Worm (Caenorhabditis elegans) whole organism, mixed stage, embryonic: Measurements from ENCODE around the gene Y116A8C.468.

Experiments
- bed-3 ChIP-seq: fragments of 200-800 bp; sonication (Bioruptor generic); optimal IDR thresholded peaks from 3 replicates; lab custom pipeline; 2018; ENCODE audit warnings: mild to moderate bottlenecking, missing genetic modification characterization, moderate library complexity, missing compliant biosample characterization
- ceh-43 ChIP-seq: fragments of 200-800 bp; sonication (Bioruptor generic); optimal IDR thresholded peaks from 2 replicates; lab custom pipeline; 2018; ENCODE audit warnings: mild to moderate bottlenecking, missing genetic modification characterization, moderate library complexity, missing compliant biosample characterization
- ces-1 ChIP-seq: fragments of 150-350 bp; optimal IDR thresholded peaks from 2 replicates; lab custom pipeline; 2014; ENCODE audit warnings: missing biosample characterization, missing genetic modification reagents, missing genetic modification characterization
- cnd-1 ChIP-seq: fragments of 200-800 bp; sonication (Bioruptor generic); optimal IDR thresholded peaks from 2 replicates; lab custom pipeline; 2018; ENCODE audit warnings: mild to moderate bottlenecking, missing genetic modification characterization, missing compliant biosample characterization
- drap-1 ChIP-seq: fragments of 200-800 bp; sonication (Bioruptor generic); optimal IDR thresholded peaks from 3 replicates; lab custom pipeline; 2018; ENCODE audit warnings: mild to moderate bottlenecking, missing genetic modification characterization, missing compliant biosample characterization
- flh-1 ChIP-seq: fragments of 200-800 bp; sonication (Bioruptor generic); optimal IDR thresholded peaks from 2 replicates; lab custom pipeline; 2018; ENCODE audit warnings: mild to moderate bottlenecking, missing genetic modification characterization, moderate library complexity, missing compliant biosample characterization
- ham-2 ChIP-seq: fragments of 200-800 bp; sonication (Bioruptor generic); optimal IDR thresholded peaks from 2 replicates; lab custom pipeline; 2018; ENCODE audit warnings: mild to moderate bottlenecking, missing genetic modification characterization, missing compliant biosample characterization
- hlh-1 ChIP-seq: fragments of 150-350 bp; optimal IDR thresholded peaks from 2 replicates; lab custom pipeline; 2014; ENCODE audit warnings: missing biosample characterization, missing genetic modification reagents, missing genetic modification characterization
- lin-13 ChIP-seq: fragments of 150-350 bp; optimal IDR thresholded peaks from 2 replicates; lab custom pipeline; 2014; ENCODE audit warnings: missing biosample characterization, missing genetic modification characterization
- lin-32 ChIP-seq: fragments of 200-800 bp; sonication (Bioruptor generic); optimal IDR thresholded peaks from 2 replicates; lab custom pipeline; 2018; ENCODE audit warnings: mild to moderate bottlenecking, missing genetic modification characterization, missing compliant biosample characterization
- lsy-2 ChIP-seq: fragments of 150-350 bp; optimal IDR thresholded peaks from 2 replicates; lab custom pipeline; 2014; ENCODE audit warnings: missing biosample characterization, missing genetic modification characterization
- nhr-2 ChIP-seq: fragments of 150-350 bp; optimal IDR thresholded peaks from 2 replicates; lab custom pipeline; 2014; ENCODE audit warnings: missing biosample characterization, missing genetic modification characterization
- nhr-76 ChIP-seq: sonication (generic microtip); optimal IDR thresholded peaks from 2 replicates; lab custom pipeline; 2017; ENCODE audit warnings: missing biosample characterization, missing genetic modification characterization
- pha-4 ChIP-seq: fragments of 150-350 bp; optimal IDR thresholded peaks from 2 replicates; lab custom pipeline; 2018; ENCODE audit warnings: missing biosample characterization, missing genetic modification reagents, missing genetic modification characterization
- sptf-1 ChIP-seq: sonication (generic microtip); optimal IDR thresholded peaks from 2 replicates; lab custom pipeline; 2017; ENCODE audit warnings: mild to moderate bottlenecking, missing genetic modification characterization, moderate library complexity, missing compliant biosample characterization
- tbx-8 ChIP-seq: fragments of 200-800 bp; sonication (Bioruptor generic); optimal IDR thresholded peaks from 2 replicates; lab custom pipeline; 2018; ENCODE audit warnings: mild to moderate bottlenecking, missing genetic modification characterization, moderate library complexity, missing compliant biosample characterization
- unc-120 ChIP-seq: sonication (generic microtip); optimal IDR thresholded peaks from 2 replicates; lab custom pipeline; 2017; ENCODE audit warnings: missing genetic modification characterization, missing compliant biosample characterization; ENCODE audit not compliant: poor library complexity, severe bottlenecking
- unc-62 ChIP-seq: fragments of 150-350 bp; optimal IDR thresholded peaks from 2 replicates; lab custom pipeline; 2014; ENCODE audit warnings: missing biosample characterization, missing genetic modification reagents, missing genetic modification characterization
- zip-8 ChIP-seq: fragments of 150-350 bp; optimal IDR thresholded peaks from 2 replicates; lab custom pipeline; 2014; ENCODE audit warnings: missing biosample characterization, missing genetic modification characterization
- ztf-11 ChIP-seq: fragments of 150-350 bp; optimal IDR thresholded peaks from 2 replicates; lab custom pipeline; 2014; ENCODE audit warnings: missing biosample characterization, missing genetic modification characterization

Y116A8C.468 gene

ce11 chrIV:16962445-16962844 lies 44.3 kb downstream of the Y116A8C.468 start:
- no peak for TF ChIP-seq nhr-76 (tag; lab: Kevin White, UChicago)
- TF ChIP-seq unc-62, result no peak
- no peak for TF ChIP-seq pha-4
- no peak for TF ChIP-seq ztf-11 (tag; lab: Kevin White, UChicago)
- no peak for TF ChIP-seq flh-1 (GFP tag; lab: Kevin White, UChicago)
- TF ChIP-seq cnd-1 (tag; lab: Kevin White, UChicago), result no peak
- no peak for TF ChIP-seq hlh-1 (tag; lab: Kevin White, UChicago)
- TF ChIP-seq unc-120, result no peak
- no peak for TF ChIP-seq ces-1 (GFP tag; lab: Kevin White, UChicago)
- TF ChIP-seq sptf-1 (tag; lab: Kevin White, UChicago), result no peak
- no peak for TF ChIP-seq ham-2 (GFP tag; lab: Kevin White, UChicago)
- TF ChIP-seq lin-32 (GFP tag; lab: Kevin White, UChicago), result no peak
- TF ChIP-seq drap-1 (GFP tag; lab: Kevin White, UChicago), result no peak
- no peak for TF ChIP-seq lsy-2
- TF ChIP-seq tbx-8 (GFP tag; lab: Kevin White, UChicago), result no peak
- TF ChIP-seq zip-8 (tag; lab: Kevin White, UChicago), result no peak
- TF ChIP-seq bed-3 (GFP tag; lab: Kevin White, UChicago), result no peak
- no peak for TF ChIP-seq lin-13 (tag; lab: Kevin White, UChicago)
- TF ChIP-seq ceh-43, result no peak
- TF ChIP-seq nhr-2 (tag; lab: Kevin White, UChicago), result no peak
